Fruit fly (Drosophila melanogaster) whole organism, embryonic: ENCODE results near the gene CG32797.
A peak's percentile ranks its signal among the peaks of the same experiment; 100 is the strongest.

Experiments
- Ada2b ChIP-seq: fragments of 200-800 bp; sonication (Bioruptor generic); IDR thresholded peaks from 2 replicates; pipeline ENCODE4 v1.3.6; 2022; ENCODE audit warnings: missing biosample characterization, missing genetic modification characterization
- CG10366 ChIP-seq: fragments of 200-800 bp; sonication (Bioruptor generic); IDR thresholded peaks from 2 replicates; pipeline ENCODE4 v1.3.6; 2022; ENCODE audit warnings: missing biosample characterization, missing genetic modification characterization
- CG11085 ChIP-seq: fragments of 200-800 bp; sonication (Bioruptor generic); IDR thresholded peaks from 2 replicates; pipeline ENCODE4 v1.3.6; 2022; ENCODE audit warnings: missing biosample characterization, missing genetic modification characterization
- CG13123 ChIP-seq: fragments of 200-800 bp; sonication (Bioruptor generic); optimal IDR thresholded peaks from 2 replicates; lab custom pipeline; 2016; ENCODE audit warnings: missing biosample characterization, missing genetic modification characterization
- CG1603 ChIP-seq: fragments of 200-800 bp; sonication (Bioruptor generic); optimal IDR thresholded peaks from 2 replicates; lab custom pipeline; 2019; ENCODE audit warnings: missing biosample characterization, mild to moderate bottlenecking, missing genetic modification characterization, moderate library complexity
- CG1647 ChIP-seq: fragments of 200-800 bp; sonication (Bioruptor generic); optimal IDR thresholded peaks from 3 replicates; lab custom pipeline; 2016; ENCODE audit warnings: missing biosample characterization, missing genetic modification characterization
- CG17359 ChIP-seq: fragments of 200-800 bp; sonication (Bioruptor generic); optimal IDR thresholded peaks from 3 replicates; lab custom pipeline; 2018; ENCODE audit warnings: missing biosample characterization, mild to moderate bottlenecking, missing genetic modification characterization, moderate library complexity
- CG1792 ChIP-seq: fragments of 200-800 bp; sonication (Bioruptor generic); optimal IDR thresholded peaks from 2 replicates; lab custom pipeline; 2016; ENCODE audit warnings: missing biosample characterization, missing genetic modification characterization
- CG3281 ChIP-seq: fragments of 200-800 bp; sonication (Bioruptor generic); optimal IDR thresholded peaks from 3 replicates; lab custom pipeline; 2017; ENCODE audit warnings: missing biosample characterization, mild to moderate bottlenecking, missing genetic modification characterization
- CG34224 ChIP-seq: fragments of 200-800 bp; sonication (Bioruptor generic); IDR thresholded peaks from 3 replicates; pipeline ENCODE4 v1.3.6; 2022; ENCODE audit warnings: missing biosample characterization, missing genetic modification characterization; ENCODE audit not compliant: partially characterized antibody
- CG4404 ChIP-seq: fragments of 200-800 bp; sonication (Bioruptor generic); IDR thresholded peaks from 2 replicates; pipeline ENCODE4 v1.3.6; 2022; ENCODE audit warnings: missing biosample characterization, missing genetic modification characterization
- CG4424 ChIP-seq: fragments of 200-800 bp; sonication (Bioruptor generic); optimal IDR thresholded peaks from 3 replicates; lab custom pipeline; 2016; ENCODE audit warnings: missing biosample characterization, missing genetic modification characterization
- CG4707 ChIP-seq: fragments of 200-800 bp; sonication (Bioruptor generic); optimal IDR thresholded peaks from 2 replicates; lab custom pipeline; 2018; ENCODE audit warnings: missing biosample characterization, mild to moderate bottlenecking, missing genetic modification characterization, moderate library complexity
- CG4820 ChIP-seq: fragments of 200-800 bp; sonication (Bioruptor generic); optimal IDR thresholded peaks from 3 replicates; lab custom pipeline; 2016; ENCODE audit warnings: missing biosample characterization, missing genetic modification characterization
- CG6254 ChIP-seq: fragments of 200-800 bp; sonication (Bioruptor generic); optimal IDR thresholded peaks from 3 replicates; lab custom pipeline; 2017; ENCODE audit warnings: mild to moderate bottlenecking, missing biosample characterization, missing genetic modification reagents, missing genetic modification characterization
- CG6272 ChIP-seq: fragments of 200-800 bp; sonication (Bioruptor generic); IDR thresholded peaks from 2 replicates; pipeline ENCODE4 v1.3.6; 2022; ENCODE audit warnings: missing biosample characterization, missing genetic modification characterization
- CG7745 ChIP-seq: fragments of 200-800 bp; sonication (Bioruptor generic); optimal IDR thresholded peaks from 2 replicates; lab custom pipeline; 2018; ENCODE audit warnings: missing biosample characterization, mild to moderate bottlenecking, missing genetic modification characterization, moderate library complexity
- CG8089 ChIP-seq: fragments of 200-800 bp; sonication (Bioruptor generic); optimal IDR thresholded peaks from 3 replicates; lab custom pipeline; 2016; ENCODE audit warnings: missing biosample characterization, missing genetic modification characterization
- CG8388 ChIP-seq: fragments of 200-800 bp; sonication (Bioruptor generic); optimal IDR thresholded peaks from 2 replicates; lab custom pipeline; 2019; ENCODE audit warnings: missing biosample characterization, mild to moderate bottlenecking, missing genetic modification characterization, moderate library complexity
- CG8478 ChIP-seq: fragments of >200 bp; optimal IDR thresholded peaks from 2 replicates; lab custom pipeline; 2018
- D ChIP-seq, 2 experiments: fragments of 200-800 bp in 1 of 2; fragments of >200 bp in 1 of 2; sonication (Bioruptor generic) in 1 of 2; optimal IDR thresholded peaks; 2 replicates in 1 of 2; 3 replicates in 1 of 2; lab custom pipeline; 2017; ENCODE audit warnings: mild to moderate bottlenecking in 1 of 2, missing biosample characterization in 1 of 2, missing genetic modification characterization in 1 of 2, missing genetic modification reagents in 1 of 2
- Dip3 ChIP-seq: fragments of 200-800 bp; sonication (Bioruptor generic); optimal IDR thresholded peaks from 3 replicates; lab custom pipeline; 2016; ENCODE audit warnings: missing biosample characterization, missing genetic modification characterization
- Lim3 ChIP-seq: fragments of 200-800 bp; sonication (Bioruptor generic); IDR thresholded peaks from 2 replicates; pipeline ENCODE4 v1.3.6; 2022; ENCODE audit warnings: missing biosample characterization, missing genetic modification characterization
- Lpt ChIP-seq: fragments of >200 bp; optimal IDR thresholded peaks from 2 replicates; lab custom pipeline; 2018; ENCODE audit warnings: missing biosample characterization, missing genetic modification characterization
- MTF-1 ChIP-seq: fragments of 200-800 bp; sonication (Bioruptor generic); optimal IDR thresholded peaks from 2 replicates; lab custom pipeline; 2018; ENCODE audit warnings: missing biosample characterization, mild to moderate bottlenecking, missing genetic modification characterization, borderline replicate concordance
- Mes4 ChIP-seq: fragments of 200-800 bp; sonication (Bioruptor generic); optimal IDR thresholded peaks from 2 replicates; lab custom pipeline; 2016; ENCODE audit warnings: missing biosample characterization, missing genetic modification characterization
- Myb ChIP-seq: fragments of 200-800 bp; sonication (Bioruptor generic); optimal IDR thresholded peaks from 2 replicates; lab custom pipeline; 2016; ENCODE audit warnings: missing biosample characterization, missing genetic modification characterization
- NC2α ChIP-seq: fragments of 200-800 bp; sonication (Bioruptor generic); optimal IDR thresholded peaks from 2 replicates; lab custom pipeline; 2016; ENCODE audit warnings: missing biosample characterization, missing genetic modification characterization
- Nf-YB ChIP-seq: fragments of 200-800 bp; sonication (Bioruptor generic); optimal IDR thresholded peaks from 3 replicates; lab custom pipeline; 2019; ENCODE audit warnings: missing biosample characterization, mild to moderate bottlenecking, missing genetic modification characterization, moderate library complexity
- Optix ChIP-seq: fragments of 200-800 bp; sonication (Bioruptor generic); IDR thresholded peaks from 3 replicates; pipeline ENCODE4 v1.3.6; 2022; ENCODE audit warnings: missing biosample characterization, missing genetic modification characterization
- Sin3A ChIP-seq: fragments of >200 bp; optimal IDR thresholded peaks from 2 replicates; lab custom pipeline; 2018
- Stat92E ChIP-seq, 3 experiments: fragments of >200 bp in 2 of 3; fragments of 200-800 bp in 1 of 3; sonication (Bioruptor generic) in 1 of 3; optimal IDR thresholded peaks; 2 replicates each; lab custom pipeline; 2017 to 2019; ENCODE audit warnings: missing biosample characterization in 3 of 3, missing genetic modification characterization in 3 of 3, mild to moderate bottlenecking in 1 of 3, moderate library complexity in 1 of 3
- TFAM ChIP-seq: fragments of 200-800 bp; sonication (Bioruptor generic); optimal IDR thresholded peaks from 2 replicates; lab custom pipeline; 2017; ENCODE audit warnings: missing biosample characterization, missing genetic modification characterization, inconsistent platforms
- Xbp1 ChIP-seq: fragments of 200-800 bp; sonication (Bioruptor generic); optimal IDR thresholded peaks from 3 replicates; lab custom pipeline; 2016; ENCODE audit warnings: missing biosample characterization, mild to moderate bottlenecking, missing genetic modification characterization
- ara ChIP-seq: fragments of 200-800 bp; sonication (Bioruptor generic); IDR thresholded peaks from 2 replicates; pipeline ENCODE4 v1.3.6; 2022; ENCODE audit warnings: missing biosample characterization, missing genetic modification characterization
- cg ChIP-seq: fragments of 200-800 bp; sonication (Bioruptor generic); optimal IDR thresholded peaks from 3 replicates; lab custom pipeline; 2019; ENCODE audit warnings: missing biosample characterization, mild to moderate bottlenecking, missing genetic modification characterization, moderate library complexity
- chn ChIP-seq: fragments of 200-800 bp; sonication (Bioruptor generic); optimal IDR thresholded peaks from 2 replicates; lab custom pipeline; 2016; ENCODE audit warnings: missing biosample characterization, missing genetic modification characterization
- corto ChIP-seq: fragments of 200-800 bp; sonication (Bioruptor generic); optimal IDR thresholded peaks from 2 replicates; lab custom pipeline; 2016; ENCODE audit warnings: missing biosample characterization, mild to moderate bottlenecking, missing genetic modification characterization, moderate library complexity
- dan ChIP-seq: fragments of 200-800 bp; sonication (Bioruptor generic); IDR thresholded peaks from 2 replicates; pipeline ENCODE4 v1.3.6; 2022; ENCODE audit warnings: missing biosample characterization, missing genetic modification characterization
- disco-r ChIP-seq: fragments of 200-800 bp; sonication (Bioruptor generic); optimal IDR thresholded peaks from 2 replicates; lab custom pipeline; 2016; ENCODE audit warnings: missing biosample characterization, missing genetic modification characterization
- fd96Cb ChIP-seq: fragments of 200-800 bp; sonication (Bioruptor generic); optimal IDR thresholded peaks from 2 replicates; lab custom pipeline; 2018; ENCODE audit warnings: missing biosample characterization, mild to moderate bottlenecking, missing genetic modification characterization, moderate library complexity
- fu2 ChIP-seq: fragments of 200-800 bp; sonication (Bioruptor generic); optimal IDR thresholded peaks from 2 replicates; lab custom pipeline; 2016; ENCODE audit warnings: missing biosample characterization, missing genetic modification characterization
- luna ChIP-seq: fragments of 200-800 bp; sonication (Bioruptor generic); optimal IDR thresholded peaks from 2 replicates; lab custom pipeline; 2016; ENCODE audit warnings: missing biosample characterization, missing genetic modification characterization
- pan ChIP-seq, 4 experiments: fragments of >200 bp in 3 of 4; fragments of 200-800 bp in 1 of 4; sonication (Bioruptor generic) in 1 of 4; optimal IDR thresholded peaks in 3 of 4; IDR thresholded peaks in 1 of 4; 2 replicates each; pipeline versions ENCODE4 v1.3.6 to Lab custom; 2017 to 2022; ENCODE audit warnings: missing biosample characterization in 2 of 4, missing genetic modification characterization in 2 of 4, mixed read lengths in 1 of 4
- psq ChIP-seq: fragments of 200-800 bp; sonication (Bioruptor generic); optimal IDR thresholded peaks from 2 replicates; lab custom pipeline; 2017; ENCODE audit warnings: missing biosample characterization, missing genetic modification characterization
- repo ChIP-seq: fragments of 200-800 bp; sonication (Bioruptor generic); optimal IDR thresholded peaks from 2 replicates; lab custom pipeline; 2016; ENCODE audit warnings: missing biosample characterization, missing genetic modification characterization
- sima ChIP-seq: fragments of 200-800 bp; sonication (Bioruptor generic); optimal IDR thresholded peaks from 2 replicates; lab custom pipeline; 2016; ENCODE audit warnings: missing biosample characterization, missing genetic modification characterization
- trh ChIP-seq: fragments of 200-800 bp; sonication (Bioruptor generic); optimal IDR thresholded peaks from 2 replicates; lab custom pipeline; 2016; ENCODE audit warnings: missing biosample characterization, missing genetic modification characterization
- twi ChIP-seq: fragments of 200-800 bp; optimal IDR thresholded peaks from 2 replicates; lab custom pipeline; 2019; ENCODE audit warnings: missing biosample characterization, mild to moderate bottlenecking, missing genetic modification characterization, moderate library complexity
- wek ChIP-seq: fragments of 200-800 bp; sonication (Bioruptor generic); optimal IDR thresholded peaks from 3 replicates; lab custom pipeline; 2018; ENCODE audit warnings: missing biosample characterization, mild to moderate bottlenecking, missing genetic modification characterization, moderate library complexity

CG32797 gene

dm6 chrX:2469843-2470442 is 44.3 kb upstream of the CG32797 start, which contains the start of gene boi (continued):
- TF ChIP-seq CG4404 (GFP tag; lab: Robert Waterston, UW): no peak
- TF ChIP-seq repo (GFP tag; lab: Kevin White, UChicago): no peak
- no peak for TF ChIP-seq Mes4 (GFP tag; lab: Kevin White, UChicago)
- TF ChIP-seq CG8089: no peak
- no peak for TF ChIP-seq twi (tag; lab: Kevin White, UChicago)
- TF ChIP-seq ara (GFP tag; lab: Robert Waterston, UW): no peak
- no peak for TF ChIP-seq cg (GFP tag; lab: Kevin White, UChicago)
- TF ChIP-seq CG1792 (GFP tag; lab: Kevin White, UChicago): no peak
- TF ChIP-seq D (optimal IDR thresholded peaks at IDR 0.05; lab: Kevin White, UChicago): no peak
- no peak for TF ChIP-seq D (GFP tag; optimal IDR thresholded peaks at IDR 0.05; lab: Kevin White, UChicago)
- no peak for TF ChIP-seq fu2 (GFP tag; lab: Kevin White, UChicago)
- no peak for TF ChIP-seq CG6254 (GFP tag; lab: Kevin White, UChicago)
- TF ChIP-seq Lim3 (GFP tag; lab: Robert Waterston, UW): no peak
- TF ChIP-seq fd96Cb (tag; lab: Kevin White, UChicago): no peak
- no peak for TF ChIP-seq MTF-1
- TF ChIP-seq trh (GFP tag; lab: Kevin White, UChicago): no peak
- TF ChIP-seq TFAM (GFP tag; lab: Kevin White, UChicago): no peak
- no peak for TF ChIP-seq CG3281 (GFP tag; lab: Kevin White, UChicago)
- no peak for TF ChIP-seq CG17359 (tag; lab: Kevin White, UChicago)
- no peak for TF ChIP-seq CG4424
- TF ChIP-seq pan (optimal IDR thresholded peaks at IDR 0.05; lab: Kevin White, UChicago): no peak
- TF ChIP-seq pan (GFP tag; optimal IDR thresholded peaks at IDR 0.05 in 1 of 2, IDR thresholded peaks at IDR 0.05 in 1 of 2): peak in 1 of 2 experiments; percentile 25
- no peak for TF ChIP-seq CG10366 (GFP tag; lab: Robert Waterston, UW)
- TF ChIP-seq CG6272 (GFP tag; lab: Robert Waterston, UW): no peak
- TF ChIP-seq chn (GFP tag; lab: Kevin White, UChicago): no peak
- TF ChIP-seq sima (GFP tag; lab: Kevin White, UChicago): no peak
- TF ChIP-seq Stat92E (GFP tag; optimal IDR thresholded peaks at IDR 0.05; lab: Kevin White, UChicago): peak in 1 of 3 experiments; percentile 76
- no peak for TF ChIP-seq CG7745
- no peak for TF ChIP-seq CG8478 (lab: Kevin White, UChicago)
- TF ChIP-seq CG13123 (GFP tag; lab: Kevin White, UChicago): no peak
- peak; percentile 11 for TF ChIP-seq CG4707 (GFP tag; lab: Kevin White, UChicago)
- TF ChIP-seq luna (GFP tag; lab: Kevin White, UChicago): no peak

DNA sequence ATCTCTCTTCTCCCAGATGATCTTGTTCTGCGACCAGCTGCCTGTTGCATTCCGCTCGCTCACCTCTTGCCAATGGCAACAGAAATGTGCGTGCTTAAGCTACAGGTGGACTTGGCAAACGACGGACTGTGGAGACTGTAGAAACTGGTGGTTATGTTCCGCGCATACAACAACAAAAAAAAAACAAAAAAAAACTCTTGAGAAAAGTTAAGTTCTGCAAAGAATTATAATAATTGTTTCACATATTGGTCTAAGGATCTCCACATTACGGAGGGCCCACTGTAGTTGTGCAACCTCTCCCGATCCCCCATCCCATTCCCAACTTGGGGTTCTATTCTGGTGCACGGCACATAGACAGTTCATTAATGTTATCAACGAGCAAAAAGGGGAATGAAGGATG is 42.9 kb upstream of the CG32797 start:
- no peak for TF ChIP-seq CG11085 (GFP tag; lab: Robert Waterston, UW)
- TF ChIP-seq Ada2b (GFP tag; lab: Robert Waterston, UW): peak; percentile 63; the same call in 1 of the 2 replicates
- peak; percentile 81 for TF ChIP-seq CG4820 (GFP tag; lab: Kevin White, UChicago)
- no peak for TF ChIP-seq disco-r (GFP tag; lab: Kevin White, UChicago)
- TF ChIP-seq Lpt (GFP tag; lab: Kevin White, UChicago): no peak
- TF ChIP-seq corto (GFP tag; lab: Kevin White, UChicago): no peak
- no peak for TF ChIP-seq Sin3A (lab: Kevin White, UChicago)
- TF ChIP-seq dan (GFP tag; lab: Robert Waterston, UW): peak; percentile 84
- TF ChIP-seq NC2α (GFP tag; lab: Kevin White, UChicago): peak; percentile 64
- TF ChIP-seq CG8388 (GFP tag; lab: Kevin White, UChicago): peak; percentile 70
- peak; percentile 71 for TF ChIP-seq Xbp1 (GFP tag; lab: Kevin White, UChicago)
- peak; percentile 18 for TF ChIP-seq CG1647 (GFP tag; lab: Kevin White, UChicago)
- peak; percentile 2 for TF ChIP-seq Dip3 (GFP tag; lab: Kevin White, UChicago)
- TF ChIP-seq CG34224 (GFP tag; lab: Robert Waterston, UW): no peak
- peak; percentile 16 for TF ChIP-seq psq (GFP tag; lab: Kevin White, UChicago)
- peak; percentile 20 for TF ChIP-seq wek (GFP tag; lab: Kevin White, UChicago)
- TF ChIP-seq Myb: peak; percentile 3
- no peak for TF ChIP-seq luna (GFP tag; lab: Kevin White, UChicago)
- TF ChIP-seq CG1603 (tag; lab: Kevin White, UChicago): no peak
- peak; percentile 35 for TF ChIP-seq Nf-YB
- TF ChIP-seq Optix (GFP tag; lab: Robert Waterston, UW): peak; percentile 72; the same call in 2 of the 3 replicates
